Worm (Caenorhabditis elegans): ENCODE results near the gene Y38E10A.22.

Gene Y38E10A.22

DNA sequence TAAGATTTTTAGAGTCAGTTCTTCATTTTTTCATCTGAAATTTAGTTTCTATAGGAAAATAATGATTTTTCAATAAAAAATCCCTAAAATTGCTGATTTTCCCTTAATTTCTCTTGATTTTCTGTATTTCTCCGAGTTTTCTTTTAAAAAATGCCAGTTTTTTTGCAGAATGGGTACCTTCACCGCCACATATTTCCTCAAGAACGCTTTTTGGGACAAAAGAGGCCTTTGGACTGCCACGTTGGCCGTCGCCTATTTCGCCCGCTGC, 1.2 kb upstream of the Y38E10A.22 start, which contains the start of gene Y38E10A.24:
Y38E10A.24 (plus strand) TSS at position 169 of the 268 bp plus-strand sequence.
- TF ChIP-seq egl-27 (tag; optimal IDR thresholded peaks at IDR 0.05) (no peak), alr-1 (tag; optimal IDR thresholded peaks at IDR 0.05) (no peak), snpc-4 (tag; optimal IDR thresholded peaks at IDR 0.05) (no peak), Y55F3AM.14 (GFP tag; optimal IDR thresholded peaks at IDR 0.05) (no peak), dmd-4 (tag; optimal IDR thresholded peaks at IDR 0.05) (no peak), sem-4 (tag; optimal IDR thresholded peaks at IDR 0.05) (no peak), unc-55 (GFP tag; optimal IDR thresholded peaks at IDR 0.05) (no peak), mdl-1 (tag; optimal IDR thresholded peaks at IDR 0.05) (no peak)

DNA sequence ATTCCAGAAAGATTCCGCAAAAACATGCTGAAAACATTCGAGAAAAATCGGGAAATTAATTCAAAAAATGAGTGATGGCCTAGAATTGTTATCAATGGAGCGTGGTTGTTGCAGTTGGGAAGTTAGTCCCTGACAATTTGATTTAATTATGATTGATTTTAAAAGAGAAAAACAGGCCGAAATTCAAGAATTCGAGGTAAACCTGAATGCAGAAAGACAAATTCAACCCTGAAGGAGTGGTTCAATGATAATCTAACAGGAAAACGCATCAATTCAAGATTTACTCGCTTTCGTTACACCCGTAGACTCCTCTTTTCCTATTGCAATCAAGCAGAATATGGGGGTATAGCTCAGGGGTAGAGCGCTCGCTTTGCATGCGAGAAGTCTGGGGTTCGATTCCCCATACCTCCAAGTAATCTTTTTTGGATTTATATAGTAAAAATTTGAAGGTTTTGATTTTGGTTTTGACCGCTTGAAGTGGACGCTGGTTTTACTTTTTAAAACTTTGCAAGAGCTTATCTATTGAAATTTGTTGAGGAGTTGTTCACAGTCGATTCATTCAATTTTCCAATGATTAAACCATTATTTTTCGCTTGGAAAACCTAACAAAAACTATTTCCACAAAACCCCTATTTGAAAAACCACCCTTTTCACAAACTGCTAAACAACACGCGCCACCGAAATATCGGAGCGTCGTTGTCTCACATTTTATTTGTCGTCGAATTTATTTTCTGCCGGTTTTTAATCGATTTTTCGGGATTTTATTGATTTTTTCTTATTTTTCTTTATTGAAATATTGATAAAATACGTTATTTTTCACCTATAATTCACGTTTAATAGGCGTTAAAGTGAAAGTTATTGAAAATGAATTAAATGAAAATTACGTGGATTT, 611 bp upstream of the Y38E10A.22 start:
- TF ChIP-seq ama-1 (optimal IDR thresholded peaks at IDR 0.05) (no peak), zag-1 (tag; optimal IDR thresholded peaks at IDR 0.05) (no peak), nhr-12 (tag; optimal IDR thresholded peaks at IDR 0.05) (no peak), unc-55 (GFP tag; optimal IDR thresholded peaks at IDR 0.05) (peak; percentile 93), unc-39 (tag; optimal IDR thresholded peaks at IDR 0.05) (no peak), ztf-11 (tag; optimal IDR thresholded peaks at IDR 0.05) (no peak), ztf-1 (GFP tag; conservative IDR thresholded peaks at IDR 0.05) (no peak), lin-11 (tag; optimal IDR thresholded peaks at IDR 0.05) (no peak), ceh-16 (tag; optimal IDR thresholded peaks at IDR 0.05) (no peak), nhr-23 (tag; optimal IDR thresholded peaks at IDR 0.05) (no peak), sem-4 (tag; optimal IDR thresholded peaks at IDR 0.05) (peak; percentile 43), lsy-2 (tag; optimal IDR thresholded peaks at IDR 0.05) (peak; percentile 59 to 87), blmp-1 (tag; optimal IDR thresholded peaks at IDR 0.05; ENCODE audit: insufficient read depth) (no peak), mab-5 (tag; optimal IDR thresholded peaks at IDR 0.05) (peak; percentile 57), snpc-4 (tag; optimal IDR thresholded peaks at IDR 0.05) (peak; percentile 51), R02D3.7 (tag; optimal IDR thresholded peaks at IDR 0.05) (peak; percentile 44), gmeb-1 (tag; optimal IDR thresholded peaks at IDR 0.05) (peak; percentile 87), mbf-1 (tag; optimal IDR thresholded peaks at IDR 0.05) (no peak), nhr-129 (tag; optimal IDR thresholded peaks at IDR 0.05) (peak; percentile 59), nhr-21 (tag; optimal IDR thresholded peaks at IDR 0.05) (peak; percentile 56), sma-3 (GFP tag; optimal IDR thresholded peaks at IDR 0.05) (peak; percentile 80), sma-9 (GFP tag; optimal IDR thresholded peaks at IDR 0.05) (peak; percentile 83), sma-9 (tag; optimal IDR thresholded peaks at IDR 0.05) (no peak), mdl-1 (tag; optimal IDR thresholded peaks at IDR 0.05) (no peak), egl-27 (tag; optimal IDR thresholded peaks at IDR 0.05) (no peak), F13H6.1 (tag; optimal IDR thresholded peaks at IDR 0.05) (peak; percentile 75), aly-2 (tag; optimal IDR thresholded peaks at IDR 0.05) (no peak), nhr-6 (tag; optimal IDR thresholded peaks at IDR 0.05) (no peak), elt-3 (tag; optimal IDR thresholded peaks at IDR 0.05) (no peak), dmd-4 (tag; optimal IDR thresholded peaks at IDR 0.05) (no peak), ztf-4 (tag; optimal IDR thresholded peaks at IDR 0.05) (peak; percentile 30), peb-1 (tag; optimal IDR thresholded peaks at IDR 0.05) (no peak), nhr-77 (tag; optimal IDR thresholded peaks at IDR 0.05) (peak; percentile 8), ceh-82 (tag; optimal IDR thresholded peaks at IDR 0.05) (no peak), skn-1 (tag; optimal IDR thresholded peaks at IDR 0.05) (no peak), lin-39 (tag; optimal IDR thresholded peaks at IDR 0.05) (no peak), fos-1 (tag; optimal IDR thresholded peaks at IDR 0.05) (peak; percentile 66), Y55F3AM.14 (GFP tag; optimal IDR thresholded peaks at IDR 0.05) (peak; percentile 22), nhr-10 (tag; optimal IDR thresholded peaks at IDR 0.05) (no peak), nhr-25 (tag; optimal IDR thresholded peaks at IDR 0.05) (peak; percentile 75), nhr-11 (tag; optimal IDR thresholded peaks at IDR 0.05) (no peak), crh-2 (tag; optimal IDR thresholded peaks at IDR 0.05) (peak; percentile 83), C34F6.9 (tag; optimal IDR thresholded peaks at IDR 0.05) (peak; percentile 96), alr-1 (tag; optimal IDR thresholded peaks at IDR 0.05) (no peak), lin-13 (GFP tag; optimal IDR thresholded peaks at IDR 0.05) (peak; percentile 81)
